Worm (Caenorhabditis elegans): ENCODE results near the gene C04B4.5.
"Not testable (repeated sequence)": the region's sequence is repeated elsewhere in the genome, so short reads cannot be mapped to it uniquely, and the experiment has no call there.

Gene C04B4.5

DNA sequence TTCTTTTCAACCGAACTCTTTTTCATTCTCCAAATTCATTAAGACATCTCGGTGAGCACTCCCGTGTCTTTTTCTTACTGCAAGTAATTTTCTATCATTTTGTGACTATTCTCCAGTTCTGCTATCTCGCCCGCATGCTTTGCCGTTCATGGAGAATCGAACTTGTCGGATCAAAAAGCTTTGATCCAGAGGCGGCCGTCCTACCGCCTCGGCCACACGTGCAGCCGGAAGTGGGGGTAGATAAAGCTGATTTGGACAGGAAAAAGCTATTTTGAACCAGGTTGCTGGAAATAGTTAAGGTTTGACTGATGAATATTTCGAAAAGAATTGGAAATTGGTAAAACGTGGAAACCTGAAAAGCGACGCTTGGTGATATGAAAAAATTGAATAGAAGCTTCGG is 16.1 kb upstream of the C04B4.5 start:
- TF ChIP-seq ttx-3 (tag; optimal IDR thresholded peaks at IDR 0.05): no peak
- TF ChIP-seq unc-3 (GFP tag; conservative IDR thresholded peaks at IDR 0.05): no peak
- no peak for TF ChIP-seq unc-3 (tag; optimal IDR thresholded peaks at IDR 0.05)
- TF ChIP-seq ceh-34 (tag; optimal IDR thresholded peaks at IDR 0.05): no peak
- TF ChIP-seq madf-2 (tag; optimal IDR thresholded peaks at IDR 0.05): no peak
- TF ChIP-seq K09A11.1 (tag; optimal IDR thresholded peaks at IDR 0.05; ENCODE audit: insufficient read depth): no peak
- no peak for TF ChIP-seq npax-4 (tag; optimal IDR thresholded peaks at IDR 0.05)
- TF ChIP-seq C08G9.2 (tag; optimal IDR thresholded peaks at IDR 0.05): no peak
- TF ChIP-seq lim-6 (tag; optimal IDR thresholded peaks at IDR 0.05): no peak
- TF ChIP-seq pros-1 (tag; optimal IDR thresholded peaks at IDR 0.05): no peak
- TF ChIP-seq hlh-30 (tag; optimal IDR thresholded peaks at IDR 0.05; ENCODE audit: insufficient read depth): no peak
- TF ChIP-seq pha-2 (tag; optimal IDR thresholded peaks at IDR 0.05): no peak
- TF ChIP-seq fkh-10 (GFP tag; optimal IDR thresholded peaks at IDR 0.05): no peak
- TF ChIP-seq zip-5 (tag; optimal IDR thresholded peaks at IDR 0.05): no peak
- TF ChIP-seq nhr-232 (tag; optimal IDR thresholded peaks at IDR 0.05): no peak
- no peak for TF ChIP-seq hlh-8 (tag; optimal IDR thresholded peaks at IDR 0.05)

- not testable (repeated sequence) for TF ChIP-seq tbx-2, ceh-14, pros-1 (tag; optimal IDR thresholded peaks at IDR 0.05)
Observed at ce11 chrX:12302755-12303154, 14.6 kb upstream of the C04B4.5 start, which contains the start of gene dot-1.3. dot-1.3 (minus strand) TSS chrX:12302855.

- no peak for TF ChIP-seq tbx-2 (tag; optimal IDR thresholded peaks at IDR 0.05)
- TF ChIP-seq F13H6.1 (tag; optimal IDR thresholded peaks at IDR 0.05): no peak
- no peak for TF ChIP-seq elt-2 (tag; optimal IDR thresholded peaks at IDR 0.05)
- TF ChIP-seq K02D7.2 (tag; optimal IDR thresholded peaks at IDR 0.05): no peak
- TF ChIP-seq ceh-2 (tag; optimal IDR thresholded peaks at IDR 0.05): no peak
- TF ChIP-seq mec-3 (tag; optimal IDR thresholded peaks at IDR 0.05; ENCODE audit: borderline replicate concordance): no peak
- no peak for TF ChIP-seq pros-1 (tag; optimal IDR thresholded peaks at IDR 0.05)
- TF ChIP-seq hlh-30 (tag; optimal IDR thresholded peaks at IDR 0.05; ENCODE audit: insufficient read depth): no peak
- no peak for TF ChIP-seq dve-1 (tag; optimal IDR thresholded peaks at IDR 0.05)
- no peak for TF ChIP-seq pha-4 (tag; optimal IDR thresholded peaks at IDR 0.05)
Observed at ce11 chrX:12299834-12300233, 11.7 kb upstream of the C04B4.5 start, which contains the start of gene W06D11.5. W06D11.5 (plus strand) TSS chrX:12300134.

DNA sequence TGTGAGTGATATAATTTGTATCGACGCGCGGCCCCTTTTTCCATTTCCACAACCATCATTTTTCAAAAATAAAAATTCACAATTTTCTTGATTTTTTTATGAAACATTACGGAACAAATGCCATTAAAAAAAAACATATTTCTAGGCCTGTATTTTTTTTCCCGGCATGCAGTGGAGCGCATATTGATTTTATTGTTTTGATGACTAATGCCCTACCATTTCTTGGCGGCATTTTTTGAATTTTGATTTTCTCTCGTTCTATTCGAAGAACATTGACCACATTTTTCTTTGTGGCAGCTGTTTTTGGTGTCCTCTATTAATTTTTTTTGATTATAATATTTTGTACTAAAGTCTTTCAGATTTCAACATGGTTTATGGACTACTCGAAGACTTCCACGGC is 10.2 kb upstream of the C04B4.5 start, which contains the start of gene W06D11.3:
Gene W06D11.3 (plus strand): TSS at position 360 of the 400 bp plus-strand sequence.
- TF ChIP-seq lim-6 (tag; optimal IDR thresholded peaks at IDR 0.05) (no peak), sox-2 (GFP tag; IDR thresholded peaks at IDR 0.05) (no peak), syd-9 (tag; optimal IDR thresholded peaks at IDR 0.05) (no peak), ceh-31 (tag; optimal IDR thresholded peaks at IDR 0.05) (no peak), hlh-6 (tag; optimal IDR thresholded peaks at IDR 0.05) (no peak)

DNA sequence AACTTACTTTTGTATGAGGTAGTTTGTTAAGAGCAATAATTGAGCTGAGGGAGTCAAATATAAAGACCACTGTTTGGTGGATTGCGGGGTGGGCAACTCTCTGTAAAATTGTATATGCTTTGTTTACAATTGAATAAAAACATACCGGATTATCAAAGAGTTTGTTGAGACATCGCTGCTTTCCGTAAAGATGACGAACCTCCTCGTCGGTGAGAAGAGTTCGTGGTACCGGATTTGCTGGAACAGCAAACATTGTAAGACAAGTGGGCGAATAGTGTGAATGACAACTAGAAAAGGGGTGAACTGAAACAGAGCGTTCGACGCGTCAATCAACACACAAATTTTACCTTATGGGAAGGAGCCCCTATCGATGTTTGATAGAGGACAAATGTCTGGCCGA is 8.2 kb upstream of the C04B4.5 start, which contains the start of gene W06D11.2:
Gene W06D11.2 (minus strand): TSS at position 339 of the 400 bp plus-strand sequence.
- TF ChIP-seq pag-3 (tag; optimal IDR thresholded peaks at IDR 0.05; ENCODE audit: borderline replicate concordance): no peak
- no peak for TF ChIP-seq ahr-1 (tag; optimal IDR thresholded peaks at IDR 0.05)
- no peak for TF ChIP-seq hlh-15 (tag; optimal IDR thresholded peaks at IDR 0.05)
- no peak for TF ChIP-seq ceh-45 (GFP tag; IDR thresholded peaks at IDR 0.05)
- no peak for TF ChIP-seq syd-9 (tag; optimal IDR thresholded peaks at IDR 0.05)
- TF ChIP-seq sox-4 (tag; optimal IDR thresholded peaks at IDR 0.05): no peak
- TF ChIP-seq hlh-6 (tag; optimal IDR thresholded peaks at IDR 0.05): no peak
- TF ChIP-seq rnt-1 (tag; optimal IDR thresholded peaks at IDR 0.05): no peak
- no peak for TF ChIP-seq Y22D7AL.16 (tag; optimal IDR thresholded peaks at IDR 0.05)
- no peak for TF ChIP-seq elt-2 (tag; optimal IDR thresholded peaks at IDR 0.05)
